Worm (Caenorhabditis elegans) whole organism, L3 larva: ENCODE data around the gene F41G4.8.

ENCODE experiments used
- aly-2 ChIP-seq: fragments of 150-350 bp; optimal IDR thresholded peaks from 2 replicates; lab custom pipeline; 2014; ENCODE audit warnings: missing biosample characterization, missing genetic modification characterization
- lin-39 ChIP-seq: fragments of 150-350 bp; optimal IDR thresholded peaks from 2 replicates; lab custom pipeline; 2018; ENCODE audit warnings: missing biosample characterization, missing genetic modification reagents, missing genetic modification characterization
- skn-1 ChIP-seq: fragments of 150-350 bp; optimal IDR thresholded peaks from 2 replicates; lab custom pipeline; 2014; ENCODE audit warnings: missing biosample characterization, missing genetic modification characterization
- tbx-2 ChIP-seq: sonication (generic microtip); optimal IDR thresholded peaks from 2 replicates; lab custom pipeline; 2016; ENCODE audit warnings: mild to moderate bottlenecking, missing genetic modification characterization, missing compliant biosample characterization

ce11 chrX:16825358-16825757 lies 19.5 kb downstream of the F41G4.8 start, which contains the start of gene sto-5:
- TF ChIP-seq tbx-2 (tag; lab: Kevin White, UChicago) = no peak
- TF ChIP-seq lin-39 (tag; lab: Kevin White, UChicago) = no peak
- no peak for TF ChIP-seq aly-2 (tag; lab: Kevin White, UChicago)
- TF ChIP-seq skn-1 (tag; lab: Kevin White, UChicago) = no peak
